Worm (Caenorhabditis elegans) whole organism, L3 larva: Measurements from ENCODE around the gene W08F4.5.

ENCODE experiments used
- fkh-10 ChIP-seq: sonication (generic microtip); optimal IDR thresholded peaks from 2 replicates; lab custom pipeline; 2017; ENCODE audit warnings: missing biosample characterization, missing genetic modification reagents, missing genetic modification characterization
- hmg-11 ChIP-seq: sonication (generic microtip); optimal IDR thresholded peaks from 2 replicates; lab custom pipeline; 2016; ENCODE audit warnings: missing genetic modification characterization, missing compliant biosample characterization
- jun-1 ChIP-seq: fragments of 150-350 bp; optimal IDR thresholded peaks from 2 replicates; lab custom pipeline; 2014; ENCODE audit warnings: missing biosample characterization, missing genetic modification reagents, missing genetic modification characterization
- nfya-1 ChIP-seq: sonication (generic microtip); optimal IDR thresholded peaks from 2 replicates; lab custom pipeline; 2017; ENCODE audit warnings: missing genetic modification characterization, mild to moderate bottlenecking, missing compliant biosample characterization, antibody characterized with exemption, moderate library complexity; ENCODE audit not compliant: insufficient read depth
- nhr-11 ChIP-seq: fragments of 150-350 bp; optimal IDR thresholded peaks from 2 replicates; lab custom pipeline; 2014; ENCODE audit warnings: missing biosample characterization, missing genetic modification characterization
- nhr-25 ChIP-seq: sonication (generic microtip); optimal IDR thresholded peaks from 2 replicates; lab custom pipeline; 2017; ENCODE audit warnings: missing biosample characterization, missing genetic modification characterization
- unc-62 ChIP-seq: fragments of 150-350 bp; sonication (generic microtip); optimal IDR thresholded peaks from 4 replicates; lab custom pipeline; 2014; ENCODE audit warnings: missing biosample characterization, missing genetic modification reagents, missing genetic modification characterization
- zag-1 ChIP-seq: fragments of 150-350 bp; optimal IDR thresholded peaks from 2 replicates; lab custom pipeline; 2014; ENCODE audit warnings: missing biosample characterization, missing genetic modification characterization
- ztf-11 ChIP-seq: fragments of 150-350 bp; optimal IDR thresholded peaks from 2 replicates; lab custom pipeline; 2014; ENCODE audit warnings: missing biosample characterization, missing genetic modification characterization

DNA sequence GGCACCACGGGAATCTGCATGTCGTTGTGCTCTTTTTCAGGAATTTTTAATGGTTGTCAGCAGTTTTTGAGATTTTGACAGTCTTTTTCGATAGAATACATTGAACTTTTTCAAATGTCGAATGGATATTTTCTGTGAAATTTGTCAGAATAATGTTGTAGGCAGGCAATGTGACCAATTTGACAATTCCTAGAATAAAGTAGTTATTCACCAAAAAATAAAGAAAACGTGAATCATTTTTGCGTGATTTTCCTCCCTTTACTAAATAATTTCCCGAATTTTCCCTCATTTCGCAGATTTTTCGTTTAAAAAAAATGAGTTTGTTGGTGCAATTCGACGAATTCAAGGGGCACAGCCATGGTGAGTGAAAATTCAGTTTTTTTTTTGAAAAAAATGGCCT is 40.1 kb upstream of the W08F4.5 start, which contains the start of gene W04H10.1:
- TF ChIP-seq unc-62 (GFP tag; lab: Kevin White, UChicago) (no peak), jun-1 (tag; lab: Kevin White, UChicago) (no peak), nfya-1 (no peak), fkh-10 (GFP tag; lab: Kevin White, UChicago) (no peak), nhr-25 (tag; lab: Kevin White, UChicago) (no peak), ztf-11 (tag; lab: Kevin White, UChicago) (no peak), zag-1 (no peak), nhr-11 (tag; lab: Kevin White, UChicago) (no peak), hmg-11 (tag; lab: Kevin White, UChicago) (no peak)
